Worm (Caenorhabditis elegans): ENCODE measurements around the gene lido-14.

DNA sequence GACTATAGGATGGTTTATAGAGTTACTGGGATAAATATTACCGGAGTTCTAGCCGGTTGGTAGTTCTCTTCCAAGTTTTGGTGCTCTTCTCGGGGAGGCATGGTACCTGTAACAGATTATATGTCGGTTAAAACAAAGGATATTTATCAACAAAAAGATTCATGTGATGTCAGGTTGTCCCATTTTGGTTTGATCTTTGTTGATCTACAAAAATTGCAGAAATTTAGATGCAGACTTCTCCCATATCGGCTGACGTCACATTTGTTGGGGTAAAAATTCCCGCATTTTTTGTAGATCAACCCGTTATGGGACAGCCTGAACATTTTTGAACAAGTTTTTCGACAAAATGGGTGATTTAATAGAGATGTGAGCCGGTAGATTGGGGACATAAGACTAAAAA, 9.2 kb downstream of the lido-14 start, which contains the start of gene Y49F6C.7:
- no peak for TF ChIP-seq egl-27 (tag; optimal IDR thresholded peaks at IDR 0.05)
- no peak for TF ChIP-seq nhr-28 (tag; optimal IDR thresholded peaks at IDR 0.05)
- TF ChIP-seq fkh-10 (GFP tag; optimal IDR thresholded peaks at IDR 0.05), result no peak
- TF ChIP-seq Y5F2A.4 (GFP tag; optimal IDR thresholded peaks at IDR 0.05), result no peak
- TF ChIP-seq D1046.2 (GFP tag; IDR thresholded peaks at IDR 0.05), result no peak
- no peak for TF ChIP-seq mdl-1 (tag; optimal IDR thresholded peaks at IDR 0.05)

Data from whole organism, L4 larva.